Fruit fly (Drosophila melanogaster) whole organism, embryonic: Measurements from ENCODE around the gene aru.

Experiments
- ATbp ChIP-seq: fragments of 200-800 bp; sonication (Bioruptor generic); optimal IDR thresholded peaks from 2 replicates; lab custom pipeline; 2017; ENCODE audit warnings: missing biosample characterization, mild to moderate bottlenecking, missing genetic modification characterization, missing genetic modification reagents
- BtbVII ChIP-seq: fragments of 200-800 bp; sonication (Bioruptor generic); optimal IDR thresholded peaks from 3 replicates; lab custom pipeline; 2017; ENCODE audit warnings: missing biosample characterization, mild to moderate bottlenecking, missing genetic modification characterization
- CG10543 ChIP-seq: fragments of 200-800 bp; sonication (Bioruptor generic); optimal IDR thresholded peaks from 3 replicates; lab custom pipeline; 2017; ENCODE audit warnings: missing biosample characterization, mild to moderate bottlenecking, missing genetic modification characterization, moderate library complexity
- CG11723 ChIP-seq: fragments of 200-800 bp; sonication (Bioruptor generic); optimal IDR thresholded peaks from 2 replicates; lab custom pipeline; 2017; ENCODE audit warnings: missing biosample characterization, mild to moderate bottlenecking, missing genetic modification characterization
- CG12104 ChIP-seq: fragments of 200-800 bp; sonication (Bioruptor generic); optimal IDR thresholded peaks from 3 replicates; lab custom pipeline; 2016; ENCODE audit warnings: missing biosample characterization, missing genetic modification characterization
- CG13424 ChIP-seq: fragments of 200-800 bp; sonication (Bioruptor generic); optimal IDR thresholded peaks from 2 replicates; lab custom pipeline; 2019; ENCODE audit warnings: missing biosample characterization, mild to moderate bottlenecking, missing genetic modification characterization, moderate library complexity
- CG13775 ChIP-seq: fragments of 200-800 bp; sonication (Bioruptor generic); optimal IDR thresholded peaks from 3 replicates; lab custom pipeline; 2017; ENCODE audit warnings: missing biosample characterization, mild to moderate bottlenecking, missing genetic modification characterization
- CG14667 ChIP-seq: fragments of 200-800 bp; sonication (Bioruptor generic); IDR thresholded peaks from 2 replicates; pipeline ENCODE4 v1.3.6; 2022; ENCODE audit warnings: missing biosample characterization, missing genetic modification characterization
- CG14860 ChIP-seq: fragments of 200-800 bp; sonication (Bioruptor generic); IDR thresholded peaks from 3 replicates; pipeline ENCODE4 v1.3.6; 2022; ENCODE audit warnings: missing biosample characterization, missing genetic modification characterization; ENCODE audit not compliant: partially characterized antibody
- CG15011 ChIP-seq: fragments of 200-800 bp; sonication (Bioruptor generic); optimal IDR thresholded peaks from 3 replicates; lab custom pipeline; 2018; ENCODE audit warnings: missing biosample characterization, mild to moderate bottlenecking, missing genetic modification characterization
- CG17186 ChIP-seq: fragments of 200-800 bp; sonication (Bioruptor generic); optimal IDR thresholded peaks from 3 replicates; lab custom pipeline; 2017; ENCODE audit warnings: missing biosample characterization, missing genetic modification reagents, missing genetic modification characterization
- CG18599 ChIP-seq: fragments of 200-800 bp; sonication (Bioruptor generic); optimal IDR thresholded peaks from 3 replicates; lab custom pipeline; 2017; ENCODE audit warnings: missing biosample characterization, missing genetic modification characterization, mild to moderate bottlenecking, moderate library complexity, missing genetic modification reagents
- CG33557 ChIP-seq: fragments of 200-800 bp; sonication (Bioruptor generic); optimal IDR thresholded peaks from 2 replicates; lab custom pipeline; 2019; ENCODE audit warnings: missing biosample characterization, mild to moderate bottlenecking, missing genetic modification characterization, moderate library complexity
- CG3407 ChIP-seq: fragments of 200-800 bp; sonication (Bioruptor generic); optimal IDR thresholded peaks from 2 replicates; lab custom pipeline; 2018; ENCODE audit warnings: missing biosample characterization, mild to moderate bottlenecking, missing genetic modification characterization
- CG5180 ChIP-seq: fragments of 200-800 bp; sonication (Bioruptor generic); optimal IDR thresholded peaks from 3 replicates; lab custom pipeline; 2017; ENCODE audit warnings: missing biosample characterization, missing genetic modification characterization, mild to moderate bottlenecking, moderate library complexity, missing genetic modification reagents
- CG5245 ChIP-seq: fragments of 200-800 bp; sonication (Bioruptor generic); optimal IDR thresholded peaks from 3 replicates; lab custom pipeline; 2016; ENCODE audit warnings: missing biosample characterization, missing genetic modification characterization
- CG6689 ChIP-seq: fragments of 200-800 bp; sonication (Bioruptor generic); IDR thresholded peaks from 2 replicates; pipeline ENCODE4 v1.3.6; 2022; ENCODE audit warnings: missing biosample characterization, missing genetic modification characterization
- CG7271 ChIP-seq: fragments of 200-800 bp; sonication (Bioruptor generic); optimal IDR thresholded peaks from 2 replicates; lab custom pipeline; 2018; ENCODE audit warnings: missing biosample characterization, mild to moderate bottlenecking, missing genetic modification characterization, moderate library complexity
- CG8359 ChIP-seq: fragments of 200-800 bp; sonication (Bioruptor generic); optimal IDR thresholded peaks from 2 replicates; lab custom pipeline; 2017; ENCODE audit warnings: missing biosample characterization, mild to moderate bottlenecking, missing genetic modification characterization, borderline replicate concordance
- CG9876 ChIP-seq: fragments of 200-800 bp; sonication (Bioruptor generic); optimal IDR thresholded peaks from 2 replicates; lab custom pipeline; 2016; ENCODE audit warnings: missing biosample characterization, missing genetic modification characterization
- Chrac-16 ChIP-seq: fragments of 200-800 bp; sonication (Bioruptor generic); optimal IDR thresholded peaks from 3 replicates; lab custom pipeline; 2016; ENCODE audit warnings: missing biosample characterization, missing genetic modification characterization
- E2f1 ChIP-seq: fragments of 200-800 bp; sonication (Bioruptor generic); IDR thresholded peaks from 2 replicates; pipeline ENCODE4 v1.3.6; 2022; ENCODE audit warnings: missing biosample characterization, missing genetic modification characterization
- Fer1 ChIP-seq: fragments of 200-800 bp; sonication (Bioruptor generic); optimal IDR thresholded peaks from 2 replicates; lab custom pipeline; 2017; ENCODE audit warnings: missing biosample characterization, mild to moderate bottlenecking, missing genetic modification characterization
- Gug ChIP-seq: fragments of 200-800 bp; sonication (Bioruptor generic); IDR thresholded peaks from 4 replicates; pipeline ENCODE4 v1.3.6; 2022; ENCODE audit warnings: missing biosample characterization, missing genetic modification characterization
- HLH54F ChIP-seq: fragments of 200-800 bp; sonication (Bioruptor generic); optimal IDR thresholded peaks from 3 replicates; lab custom pipeline; 2016; ENCODE audit warnings: missing biosample characterization, missing genetic modification characterization
- HmgZ ChIP-seq: fragments of 200-800 bp; sonication (Bioruptor generic); optimal IDR thresholded peaks from 2 replicates; lab custom pipeline; 2018; ENCODE audit warnings: missing biosample characterization, mild to moderate bottlenecking, missing genetic modification characterization
- Hr3 ChIP-seq: fragments of 200-800 bp; sonication (Bioruptor generic); optimal IDR thresholded peaks from 3 replicates; lab custom pipeline; 2016; ENCODE audit warnings: missing biosample characterization, missing genetic modification characterization
- Jarid2 ChIP-seq: fragments of 200-800 bp; sonication (Bioruptor generic); optimal IDR thresholded peaks from 3 replicates; lab custom pipeline; 2017; ENCODE audit warnings: mild to moderate bottlenecking, missing biosample characterization, missing genetic modification reagents, missing genetic modification characterization
- Nf-YA ChIP-seq: fragments of 200-800 bp; sonication (Bioruptor generic); IDR thresholded peaks from 2 replicates; pipeline ENCODE4 v1.3.6; 2022; ENCODE audit warnings: missing biosample characterization, missing genetic modification characterization
- Ptx1 ChIP-seq: fragments of 200-800 bp; sonication (Bioruptor generic); IDR thresholded peaks from 2 replicates; pipeline ENCODE4 v1.3.6; 2022; ENCODE audit warnings: missing biosample characterization, missing genetic modification characterization
- Trl ChIP-seq, 3 experiments: fragments of >200 bp in 2 of 3; fragments of 200-800 bp in 1 of 3; sonication (Bioruptor generic) in 1 of 3; optimal IDR thresholded peaks; 2 replicates in 1 of 3; 3 replicates in 2 of 3; lab custom pipeline; 2016 to 2017; ENCODE audit warnings: missing biosample characterization in 1 of 3, missing genetic modification characterization in 1 of 3
- Xrp1 ChIP-seq: fragments of 200-800 bp; sonication (Bioruptor generic); IDR thresholded peaks from 2 replicates; pipeline ENCODE4 v1.3.6; 2022; ENCODE audit warnings: missing biosample characterization, missing genetic modification characterization
- ase ChIP-seq: fragments of 200-800 bp; sonication (Bioruptor generic); IDR thresholded peaks from 3 replicates; pipeline ENCODE4 v1.3.6; 2022; ENCODE audit warnings: missing biosample characterization, missing genetic modification characterization
- ato ChIP-seq: fragments of 200-800 bp; sonication (Bioruptor generic); IDR thresholded peaks from 2 replicates; pipeline ENCODE4 v1.3.6; 2022; ENCODE audit warnings: missing biosample characterization, missing genetic modification characterization; ENCODE audit not compliant: partially characterized antibody
- bab2 ChIP-seq: fragments of 200-800 bp; sonication (Bioruptor generic); optimal IDR thresholded peaks from 2 replicates; lab custom pipeline; 2016; ENCODE audit warnings: missing biosample characterization, missing genetic modification characterization
- bowl ChIP-seq: fragments of 200-800 bp; sonication (Bioruptor generic); IDR thresholded peaks from 2 replicates; pipeline ENCODE4 v1.3.6; 2022; ENCODE audit warnings: missing biosample characterization, missing genetic modification characterization
- dati ChIP-seq: fragments of 200-800 bp; sonication (Bioruptor generic); IDR thresholded peaks from 2 replicates; pipeline ENCODE4 v1.3.6; 2022; ENCODE audit warnings: missing biosample characterization, missing genetic modification characterization
- ewg ChIP-seq: fragments of 200-800 bp; sonication (Bioruptor generic); optimal IDR thresholded peaks from 3 replicates; lab custom pipeline; 2017; ENCODE audit warnings: mild to moderate bottlenecking, missing biosample characterization, missing genetic modification reagents, missing genetic modification characterization
- exex ChIP-seq: fragments of 200-800 bp; sonication (Bioruptor generic); optimal IDR thresholded peaks from 4 replicates; lab custom pipeline; 2018; ENCODE audit warnings: missing biosample characterization, mild to moderate bottlenecking, missing genetic modification characterization, moderate library complexity
- fd96Cb ChIP-seq: fragments of 200-800 bp; sonication (Bioruptor generic); optimal IDR thresholded peaks from 2 replicates; lab custom pipeline; 2018; ENCODE audit warnings: missing biosample characterization, mild to moderate bottlenecking, missing genetic modification characterization, moderate library complexity
- gce ChIP-seq: fragments of 200-800 bp; sonication (Bioruptor generic); IDR thresholded peaks from 3 replicates; pipeline ENCODE4 v1.3.6; 2022; ENCODE audit warnings: missing biosample characterization, missing genetic modification characterization
- gt ChIP-seq: fragments of 200-800 bp; sonication (Bioruptor generic); IDR thresholded peaks from 2 replicates; pipeline ENCODE4 v1.3.6; 2022; ENCODE audit warnings: missing biosample characterization, missing genetic modification characterization
- hth ChIP-seq: fragments of >200 bp; optimal IDR thresholded peaks from 2 replicates; lab custom pipeline; 2017; ENCODE audit warnings: inconsistent platforms
- jigr1 ChIP-seq: fragments of 200-800 bp; sonication (Bioruptor generic); IDR thresholded peaks from 3 replicates; pipeline ENCODE4 v1.3.6; 2022; ENCODE audit warnings: missing biosample characterization, missing genetic modification characterization
- mam ChIP-seq: fragments of 200-800 bp; sonication (Bioruptor generic); optimal IDR thresholded peaks from 3 replicates; lab custom pipeline; 2016; ENCODE audit warnings: missing biosample characterization, missing genetic modification characterization
- ro ChIP-seq: fragments of 200-800 bp; sonication (Bioruptor generic); IDR thresholded peaks from 2 replicates; pipeline ENCODE4 v1.3.6; 2022; ENCODE audit warnings: missing biosample characterization, missing genetic modification characterization
- tx ChIP-seq: fragments of 200-800 bp; sonication (Bioruptor generic); optimal IDR thresholded peaks from 2 replicates; lab custom pipeline; 2016; ENCODE audit warnings: missing biosample characterization, missing genetic modification characterization
- vnd ChIP-seq: fragments of 200-800 bp; sonication (Bioruptor generic); IDR thresholded peaks from 3 replicates; pipeline ENCODE4 v1.3.6; 2022; ENCODE audit warnings: missing biosample characterization, missing genetic modification characterization; ENCODE audit not compliant: partially characterized antibody
- zen ChIP-seq: fragments of 200-800 bp; sonication (Bioruptor generic); optimal IDR thresholded peaks from 3 replicates; lab custom pipeline; 2018; ENCODE audit warnings: missing biosample characterization, mild to moderate bottlenecking, missing genetic modification characterization, moderate library complexity
- zfh1 ChIP-seq: fragments of 200-800 bp; sonication (Bioruptor generic); IDR thresholded peaks from 3 replicates; pipeline ENCODE4 v1.3.6; 2022; ENCODE audit warnings: missing biosample characterization, missing genetic modification characterization

aru gene

DNA sequence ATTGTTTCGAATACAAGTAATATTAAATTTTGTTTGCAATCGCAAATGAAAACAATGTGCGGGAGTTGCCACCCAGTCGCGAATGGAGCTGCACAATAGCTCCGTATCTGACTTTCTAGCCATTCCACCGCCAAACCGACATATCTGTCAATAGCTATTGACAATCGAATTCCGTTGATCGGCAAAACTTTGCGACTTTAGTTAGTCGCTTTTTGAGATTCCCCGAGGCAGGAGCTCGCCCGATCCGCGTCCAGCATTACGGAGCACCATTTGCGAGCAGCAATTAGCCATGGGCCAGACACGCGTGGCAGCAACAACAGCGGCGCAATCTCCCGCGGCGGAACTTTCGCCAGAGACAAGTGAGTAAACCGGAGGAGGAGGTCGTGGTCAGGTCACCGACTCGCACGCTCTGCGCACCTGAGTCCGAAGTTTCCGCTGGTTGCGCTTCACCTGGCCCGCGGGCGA lies 15.5 kb downstream of the aru start, which contains the start of the genes CG4291 and kraken (continued):
- TF ChIP-seq CG8359 = no peak
- TF ChIP-seq Nf-YA (GFP tag; lab: Robert Waterston, UW) = no peak
- no peak for TF ChIP-seq ato (GFP tag; lab: Robert Waterston, UW)
- TF ChIP-seq exex (tag; lab: Kevin White, UChicago) = peak; percentile 70
- no peak for TF ChIP-seq ro
- no peak for TF ChIP-seq ATbp
- peak; percentile 24 for TF ChIP-seq zen
- peak; percentile 68 for TF ChIP-seq CG13424 (tag; lab: Kevin White, UChicago)
- TF ChIP-seq CG12104 (GFP tag; lab: Kevin White, UChicago) = no peak
- no peak for TF ChIP-seq CG5180 (GFP tag; lab: Kevin White, UChicago)
- peak; percentile 88 for TF ChIP-seq Jarid2
- peak; percentile 87 for TF ChIP-seq CG10543 (GFP tag; lab: Kevin White, UChicago)
- peak; percentile 59 for TF ChIP-seq mam (GFP tag; lab: Kevin White, UChicago)
- peak; percentile 31 for TF ChIP-seq ewg
- peak; percentile 67 for TF ChIP-seq CG18599
- no peak for TF ChIP-seq CG15011 (GFP tag; lab: Kevin White, UChicago)
- peak; percentile 42; the same call in 1 of the 3 replicates for TF ChIP-seq zfh1
- TF ChIP-seq dati (GFP tag; lab: Robert Waterston, UW) = no peak
- TF ChIP-seq CG9876 = no peak
- peak; percentile 18; the same call in 1 of the 2 replicates for TF ChIP-seq E2f1 (GFP tag; lab: Robert Waterston, UW)
- no peak for TF ChIP-seq Trl (optimal IDR thresholded peaks at IDR 0.05; lab: Kevin White, UChicago)
- peak; percentile 47 for TF ChIP-seq Trl (GFP tag; optimal IDR thresholded peaks at IDR 0.05; lab: Kevin White, UChicago)
- peak; percentile 26; the same call in 1 of the 2 replicates for TF ChIP-seq CG14667 (GFP tag; lab: Robert Waterston, UW)
- TF ChIP-seq HmgZ (tag; lab: Kevin White, UChicago) = peak; percentile 83
- peak; percentile 29 for TF ChIP-seq BtbVII
- TF ChIP-seq CG6689 = peak; percentile 22; the same call in 1 of the 2 replicates
- no peak for TF ChIP-seq hth (lab: Kevin White, UChicago)
- peak; percentile 22; the same call in 1 of the 2 replicates for TF ChIP-seq Ptx1
- TF ChIP-seq fd96Cb (tag; lab: Kevin White, UChicago) = no peak
- peak; percentile 56 for TF ChIP-seq Xrp1 (GFP tag; lab: Robert Waterston, UW)
- TF ChIP-seq Hr3 = peak; percentile 20
- TF ChIP-seq ase = peak; percentile 56; the same call in 1 of the 3 replicates
- peak; percentile 31 for TF ChIP-seq Chrac-16
- no peak for TF ChIP-seq jigr1
- peak; percentile 53 for TF ChIP-seq Fer1 (GFP tag; lab: Kevin White, UChicago)
- peak; percentile 62 for TF ChIP-seq CG17186 (GFP tag; lab: Kevin White, UChicago)
- TF ChIP-seq Gug (GFP tag; lab: Robert Waterston, UW) = peak; percentile 71; the same call in 2 of the 4 replicates
- TF ChIP-seq CG7271 (tag; lab: Kevin White, UChicago) = peak; percentile 10
- no peak for TF ChIP-seq bowl (GFP tag; lab: Robert Waterston, UW)
- peak; percentile 30 for TF ChIP-seq CG11723
- no peak for TF ChIP-seq CG5245 (GFP tag; lab: Kevin White, UChicago)
- TF ChIP-seq HLH54F = peak; percentile 58
- no peak for TF ChIP-seq vnd
- no peak for TF ChIP-seq CG3407
- TF ChIP-seq bab2 (GFP tag; lab: Kevin White, UChicago) = peak; percentile 39
- no peak for TF ChIP-seq CG13775
- peak; percentile 13 for TF ChIP-seq CG33557 (GFP tag; lab: Kevin White, UChicago)
- TF ChIP-seq CG14860 (GFP tag; lab: Robert Waterston, UW) = no peak
- TF ChIP-seq gce (GFP tag; lab: Robert Waterston, UW) = no peak; the same call in 2 of the 3 replicates
- no peak for TF ChIP-seq gt
- TF ChIP-seq tx (GFP tag; lab: Kevin White, UChicago) = peak; percentile 11
